Worm (Caenorhabditis elegans): ENCODE measurements around the gene npr-12.

Gene npr-12

DNA sequence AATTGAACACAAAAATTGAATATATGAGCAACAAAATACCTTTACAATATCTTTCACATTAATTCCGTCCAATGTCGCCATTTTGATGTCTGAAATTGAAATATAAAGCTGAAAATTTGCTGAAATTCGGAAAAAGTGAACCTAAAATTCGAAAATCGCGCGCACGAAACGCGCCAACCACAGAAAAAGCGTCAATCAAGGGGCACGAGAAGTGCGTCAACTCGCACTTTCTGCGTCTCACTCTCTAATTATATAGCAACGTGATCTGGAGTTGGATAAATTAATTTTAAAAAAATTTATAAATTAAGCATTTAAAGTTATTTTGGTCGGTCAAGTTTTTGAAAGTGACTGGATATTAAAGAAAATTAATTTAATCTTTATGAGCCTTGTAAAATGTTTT lies 18.1 kb downstream of the npr-12 start, which contains the start of gene ruvb-2 (continued):
- TF ChIP-seq F44E2.7 (GFP tag; IDR thresholded peaks at IDR 0.05) (no peak), nhr-76 (tag; optimal IDR thresholded peaks at IDR 0.05) (no peak), zip-11 (GFP tag; IDR thresholded peaks at IDR 0.05) (no peak), F49E8.2 (tag; optimal IDR thresholded peaks at IDR 0.05; ENCODE audit: borderline replicate concordance) (peak; percentile 26), spr-3 (GFP tag; optimal IDR thresholded peaks at IDR 0.05) (peak; percentile 59), lin-39 (tag; optimal IDR thresholded peaks at IDR 0.05) (no peak), lin-38 (GFP tag; IDR thresholded peaks at IDR 0.05) (peak; percentile 84), mxl-3 (GFP tag; optimal IDR thresholded peaks at IDR 0.05) (peak; percentile 83), jun-1 (tag; optimal IDR thresholded peaks at IDR 0.05) (peak; percentile 11), set-16 (GFP tag; IDR thresholded peaks at IDR 0.05) (no peak)

DNA sequence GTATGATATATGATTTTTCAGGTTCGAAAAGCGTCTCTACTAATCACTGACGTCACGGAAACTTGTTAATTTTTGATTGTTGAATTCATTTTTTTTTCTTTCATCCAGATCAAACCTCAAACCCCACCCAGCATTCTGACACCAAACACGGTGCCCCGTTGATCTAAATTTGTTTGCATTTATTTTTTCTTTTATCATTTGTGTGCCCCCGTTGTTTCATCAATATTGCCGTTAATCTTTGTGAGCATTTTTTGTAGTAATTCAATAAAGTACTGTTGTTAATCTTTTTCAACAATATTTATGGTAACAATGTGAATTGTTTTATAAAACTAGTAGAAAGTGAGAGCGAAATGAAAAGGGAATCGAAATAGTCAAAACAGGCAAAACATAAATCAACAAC lies 20.6 kb downstream of the npr-12 start:
- TF ChIP-seq arid-1 (GFP tag; conservative IDR thresholded peaks at IDR 0.05) (no peak), lin-38 (GFP tag; IDR thresholded peaks at IDR 0.05) (0 out of 2 replicates have a peak, but pooled peaks have one; percentile 24)

DNA sequence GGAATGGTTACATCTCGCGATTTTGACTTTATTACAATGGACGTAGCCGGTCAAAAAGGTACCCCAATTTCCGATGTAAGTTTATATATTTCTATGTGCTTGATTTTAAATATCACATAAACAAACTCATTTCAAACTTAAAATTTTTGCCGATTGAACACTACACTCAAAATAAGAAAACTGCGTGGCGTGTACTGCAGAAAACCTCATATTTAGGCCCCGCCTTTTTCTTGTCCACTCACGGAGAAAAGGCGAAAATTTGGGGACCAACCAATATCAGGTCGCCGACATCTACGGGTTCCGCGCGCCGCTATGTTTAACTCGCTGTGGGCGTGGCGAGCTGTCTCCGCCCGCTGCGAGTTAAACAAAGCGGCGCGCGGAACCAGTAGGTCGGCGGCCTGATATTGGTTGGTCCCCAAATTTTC lies 23.3 kb downstream of the npr-12 start:
- peak; percentile 56 for TF ChIP-seq lin-38 (GFP tag; IDR thresholded peaks at IDR 0.05)
- TF ChIP-seq arid-1 (GFP tag; conservative IDR thresholded peaks at IDR 0.05), result 0 out of 2 replicates have a peak, but pooled peaks have one; percentile 21
- 0 out of 2 replicates have a peak, but pooled peaks have one; percentile 31 for TF ChIP-seq vab-7 (GFP tag; IDR thresholded peaks at IDR 0.05)
- TF ChIP-seq ctbp-1 (GFP tag; IDR thresholded peaks at IDR 0.05), result peak; percentile 47; the same call in 1 of the 2 replicates
- TF ChIP-seq F49E8.2 (tag; optimal IDR thresholded peaks at IDR 0.05; ENCODE audit: borderline replicate concordance), result peak; percentile 21
- TF ChIP-seq snpc-1.2 (GFP tag; IDR thresholded peaks at IDR 0.05), result peak; percentile 88
- peak; percentile 40 for TF ChIP-seq set-16 (GFP tag; IDR thresholded peaks at IDR 0.05)

DNA sequence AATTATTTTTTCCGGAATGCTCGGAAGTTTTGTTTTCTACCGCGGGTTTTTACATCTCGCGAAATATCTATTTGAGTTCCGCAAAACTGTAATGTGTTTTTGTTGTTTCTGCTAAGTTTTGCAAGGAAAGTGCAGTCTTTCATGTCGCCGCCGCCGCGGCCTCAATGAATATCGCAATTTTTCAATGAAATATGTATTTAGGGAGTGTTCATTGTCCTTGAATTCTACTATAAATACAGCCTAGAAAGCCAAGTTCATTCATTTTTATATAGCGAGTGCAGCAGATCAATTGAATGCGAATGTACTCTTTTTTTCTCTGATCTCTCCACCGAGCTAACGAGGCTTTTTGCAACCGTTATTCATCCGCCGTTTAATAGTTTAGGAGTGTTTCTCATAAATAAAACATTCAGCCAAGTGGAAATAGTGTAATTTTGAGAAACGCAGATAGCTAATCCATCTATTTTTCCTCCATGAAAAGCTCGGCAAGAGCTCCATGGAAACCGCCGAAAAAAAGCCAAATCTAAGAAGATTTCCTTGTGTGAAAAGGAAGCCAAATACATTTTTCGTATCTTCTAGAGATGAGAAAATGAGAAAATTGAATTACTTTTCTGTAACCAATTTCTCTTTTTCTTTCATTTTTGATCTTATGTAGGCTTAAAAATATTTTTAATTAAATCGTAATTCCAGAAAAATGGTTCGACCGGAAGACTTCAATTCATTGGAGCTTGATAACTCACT lies 24.4 kb downstream of the npr-12 start, which contains the start of gene T22D1.3:
Gene T22D1.3, plus strand, starts transcription at position 688 of the 738 bp plus-strand sequence.
- TF ChIP-seq nhr-102 (tag; optimal IDR thresholded peaks at IDR 0.05), result peak; percentile 34
- TF ChIP-seq ceh-62 (tag; optimal IDR thresholded peaks at IDR 0.05), result no peak
- TF ChIP-seq unc-130 (GFP tag; optimal IDR thresholded peaks at IDR 0.05), result no peak
- TF ChIP-seq nhr-76 (tag; optimal IDR thresholded peaks at IDR 0.05), result no peak
- no peak for TF ChIP-seq Y75B8A.6 (GFP tag; IDR thresholded peaks at IDR 0.05)
- TF ChIP-seq attf-4 (tag; optimal IDR thresholded peaks at IDR 0.05), result no peak
- TF ChIP-seq spr-3 (GFP tag; optimal IDR thresholded peaks at IDR 0.05), result no peak
- TF ChIP-seq egl-27 (tag; optimal IDR thresholded peaks at IDR 0.05), result no peak
- TF ChIP-seq pha-4 (GFP tag; IDR thresholded peaks at IDR 0.05), result 0 out of 2 replicates have a peak, but pooled peaks have one; percentile 35
- TF ChIP-seq pha-4 (tag; optimal IDR thresholded peaks at IDR 0.05), result no peak
- TF ChIP-seq snpc-1.2 (GFP tag; IDR thresholded peaks at IDR 0.05), result peak; percentile 59
- TF ChIP-seq tag-97 (GFP tag; IDR thresholded peaks at IDR 0.05), result no peak
- TF ChIP-seq zfp-3 (GFP tag; conservative IDR thresholded peaks at IDR 0.05), result no peak
- TF ChIP-seq rbr-2 (tag; optimal IDR thresholded peaks at IDR 0.05), result no peak
- TF ChIP-seq Y5F2A.4 (GFP tag; optimal IDR thresholded peaks at IDR 0.05), result peak; percentile 47
- peak; percentile 36 for TF ChIP-seq lin-38 (GFP tag; IDR thresholded peaks at IDR 0.05)
- TF ChIP-seq lsy-2 (tag; optimal IDR thresholded peaks at IDR 0.05), result peak in 1 of 2 experiments; percentile 15
- TF ChIP-seq zip-2 (tag; optimal IDR thresholded peaks at IDR 0.05), result no peak
- no peak for TF ChIP-seq ztf-11 (tag; optimal IDR thresholded peaks at IDR 0.05)
- no peak for TF ChIP-seq ces-1 (GFP tag; optimal IDR thresholded peaks at IDR 0.05)
- no peak for TF ChIP-seq vab-7 (GFP tag; IDR thresholded peaks at IDR 0.05)
- TF ChIP-seq daf-12 (tag; optimal IDR thresholded peaks at IDR 0.05), result no peak
- no peak for TF ChIP-seq dve-1 (tag; optimal IDR thresholded peaks at IDR 0.05; ENCODE audit: insufficient read depth)
- TF ChIP-seq ztf-7 (tag; optimal IDR thresholded peaks at IDR 0.05), result no peak
- TF ChIP-seq ceh-28 (tag; optimal IDR thresholded peaks at IDR 0.05), result no peak
- TF ChIP-seq php-3 (GFP tag; IDR thresholded peaks at IDR 0.05), result no peak
- no peak for TF ChIP-seq mdl-1 (tag; optimal IDR thresholded peaks at IDR 0.05)
- no peak for TF ChIP-seq F10B5.3 (tag; optimal IDR thresholded peaks at IDR 0.05)
- peak; percentile 28 for TF ChIP-seq ama-1 (optimal IDR thresholded peaks at IDR 0.05)
- peak; percentile 42; the same call in 1 of the 2 replicates for TF ChIP-seq T26A8.4 (GFP tag; IDR thresholded peaks at IDR 0.05)
